Worm (Caenorhabditis elegans) whole organism, late embryonic: ENCODE data around the gene F21D9.3.

Source experiments
- ama-1 ChIP-seq: fragments of 150-350 bp; optimal IDR thresholded peaks from 2 replicates; lab custom pipeline; 2014
- dmd-4 ChIP-seq: sonication (generic microtip); optimal IDR thresholded peaks from 2 replicates; lab custom pipeline; 2016; ENCODE audit warnings: borderline replicate concordance, missing genetic modification characterization, missing compliant biosample characterization

ce11 chrV:19282314-19282713 is 24.8 kb upstream of the F21D9.3 start, which contains the start of gene fbxb-117:
- TF ChIP-seq ama-1 (no peak), dmd-4 (tag; lab: Kevin White, UChicago) (no peak)
